Worm (Caenorhabditis elegans): ENCODE results near the gene C03C10.7.

- no peak for TF ChIP-seq F13C5.2 (tag; optimal IDR thresholded peaks at IDR 0.05)
- no peak for TF ChIP-seq ama-1 (optimal IDR thresholded peaks at IDR 0.05)
Observed at ce11 chrIII:4096370-4096842, 561 bp downstream of the C03C10.7 start.

Data from whole organism, early embryonic.